Fruit fly (Drosophila melanogaster): ENCODE results near the gene CG43342.
A peak's percentile ranks its signal among the peaks of the same experiment; 100 is the strongest.

The CG43342 gene

dm6 chr3R:22410537-22411360, 29.6 kb downstream of the CG43342 start, which contains the start of the genes CG13850 and lqfR (continued):
- TF ChIP-seq CG15479 (GFP tag; optimal IDR thresholded peaks at IDR 0.05): no peak
- peak; percentile 92 for TF ChIP-seq CG2120 (GFP tag; optimal IDR thresholded peaks at IDR 0.05)
- TF ChIP-seq jing (GFP tag; optimal IDR thresholded peaks at IDR 0.05): no peak
- TF ChIP-seq corto (GFP tag; optimal IDR thresholded peaks at IDR 0.05): peak; percentile 17
- peak; percentile 63 for TF ChIP-seq CG4328 (GFP tag; optimal IDR thresholded peaks at IDR 0.05)
- no peak for TF ChIP-seq CG31388 (GFP tag; optimal IDR thresholded peaks at IDR 0.05)
- peak; percentile 78 for TF ChIP-seq CG1602 (GFP tag; optimal IDR thresholded peaks at IDR 0.05)
- TF ChIP-seq CG5245 (GFP tag; optimal IDR thresholded peaks at IDR 0.05): peak; percentile 65
- peak; percentile 26 for TF ChIP-seq Mes4 (GFP tag; optimal IDR thresholded peaks at IDR 0.05)
- no peak for TF ChIP-seq CG6813 (GFP tag; optimal IDR thresholded peaks at IDR 0.05)
- peak; percentile 77 for TF ChIP-seq CG12942 (GFP tag; optimal IDR thresholded peaks at IDR 0.05)
- TF ChIP-seq CG18599 (GFP tag; optimal IDR thresholded peaks at IDR 0.05): peak; percentile 53
- peak; percentile 87 for TF ChIP-seq CG9932 (GFP tag; IDR thresholded peaks at IDR 0.05)
- peak in 1 of 3 experiments; percentile 73 for TF ChIP-seq lola (GFP tag; optimal IDR thresholded peaks at IDR 0.05)
- TF ChIP-seq Mrtf (GFP tag; IDR thresholded peaks at IDR 0.05): peak; percentile 40; the same call in 1 of the 3 replicates
- no peak for TF ChIP-seq Bgb (GFP tag; IDR thresholded peaks at IDR 0.05; ENCODE audit: partially characterized antibody)
- TF ChIP-seq E2f1 (GFP tag; IDR thresholded peaks at IDR 0.05): 0 out of 2 replicates have a peak, but pooled peaks have one; percentile 17
- no peak for TF ChIP-seq CG14014 (GFP tag; IDR thresholded peaks at IDR 0.05)
- TF ChIP-seq CG32772 (GFP tag; IDR thresholded peaks at IDR 0.05): no peak
- peak; percentile 26 for TF ChIP-seq CG12236 (GFP tag; optimal IDR thresholded peaks at IDR 0.05)
- peak; percentile 85 for TF ChIP-seq mam (GFP tag; optimal IDR thresholded peaks at IDR 0.05)
- no peak for TF ChIP-seq Lpt (GFP tag; optimal IDR thresholded peaks at IDR 0.05)
- peak; percentile 80 for TF ChIP-seq ems (GFP tag; optimal IDR thresholded peaks at IDR 0.05)
- TF ChIP-seq CG11093 (GFP tag; IDR thresholded peaks at IDR 0.05): no peak
- peak; percentile 66 for TF ChIP-seq stwl (tag; optimal IDR thresholded peaks at IDR 0.05)
- TF ChIP-seq fu2 (GFP tag; optimal IDR thresholded peaks at IDR 0.05): peak; percentile 76
- TF ChIP-seq bcd (GFP tag; optimal IDR thresholded peaks at IDR 0.05): peak; percentile 84
- no peak for TF ChIP-seq CG34422 (GFP tag; IDR thresholded peaks at IDR 0.05)
- TF ChIP-seq yki (optimal IDR thresholded peaks at IDR 0.05): no peak
- TF ChIP-seq Doc3 (GFP tag; IDR thresholded peaks at IDR 0.05; ENCODE audit: partially characterized antibody): no peak
- TF ChIP-seq wor (GFP tag; IDR thresholded peaks at IDR 0.05): 0 out of 2 replicates have a peak, but pooled peaks have one; percentile 35
- no peak for TF ChIP-seq B-H1 (GFP tag; IDR thresholded peaks at IDR 0.05)
- TF ChIP-seq Jarid2 (GFP tag; optimal IDR thresholded peaks at IDR 0.05): no peak
- TF ChIP-seq crp (GFP tag; optimal IDR thresholded peaks at IDR 0.05): peak; percentile 21 to 84
- TF ChIP-seq Hmx (GFP tag; optimal IDR thresholded peaks at IDR 0.05): peak; percentile 53
- TF ChIP-seq CG8281 (tag; optimal IDR thresholded peaks at IDR 0.05): peak; percentile 44
- no peak for TF ChIP-seq Blimp-1 (GFP tag; optimal IDR thresholded peaks at IDR 0.05)
- TF ChIP-seq CG7786 (GFP tag; optimal IDR thresholded peaks at IDR 0.05): peak; percentile 84
- TF ChIP-seq CG15601 (tag; optimal IDR thresholded peaks at IDR 0.05): peak; percentile 49
- TF ChIP-seq CG17612 (GFP tag; IDR thresholded peaks at IDR 0.05): no peak
- TF ChIP-seq sc (optimal IDR thresholded peaks at IDR 0.05): no peak
- peak; percentile 52 for TF ChIP-seq sc (GFP tag; optimal IDR thresholded peaks at IDR 0.05)
- peak; percentile 45; the same call in 1 of the 3 replicates for TF ChIP-seq ken (GFP tag; IDR thresholded peaks at IDR 0.05)
- TF ChIP-seq wek (GFP tag; optimal IDR thresholded peaks at IDR 0.05): no peak
- no peak; the same call in none of the 2 replicates for TF ChIP-seq H2.0 (GFP tag; IDR thresholded peaks at IDR 0.05)
- TF ChIP-seq sr (GFP tag; IDR thresholded peaks at IDR 0.05): no peak
- TF ChIP-seq CG14710 (tag; optimal IDR thresholded peaks at IDR 0.05): peak; percentile 84
- no peak for TF ChIP-seq unpg (GFP tag; optimal IDR thresholded peaks at IDR 0.05)
- peak; percentile 45 for TF ChIP-seq sd (tag; optimal IDR thresholded peaks at IDR 0.05)
